Worm (Caenorhabditis elegans) whole organism, young adult: ENCODE results near the gene F46E10.2.

Experiments used
- ccch-3 ChIP-seq: fragments of 200-800 bp; sonication (Bioruptor generic); optimal IDR thresholded peaks from 2 replicates; lab custom pipeline; 2018; ENCODE audit warnings: mild to moderate bottlenecking, missing genetic modification characterization, missing compliant biosample characterization
- madf-8 ChIP-seq: fragments of 200-800 bp; sonication (Bioruptor generic); conservative IDR thresholded peaks from 2 replicates; pipeline ENCODE4 v1.3.6; 2022; ENCODE audit warnings: missing genetic modification reagents, missing genetic modification characterization, missing compliant biosample characterization
- snpc-4 ChIP-seq, 5 experiments: fragments of 150-350 bp in 1 of 5; sonication (generic microtip) in 4 of 5; optimal IDR thresholded peaks; 2 replicates each; lab custom pipeline; 2014 to 2018; ENCODE audit warnings: missing genetic modification characterization in 5 of 5, missing biosample characterization in 3 of 5, antibody characterized with exemption in 2 of 5, mild to moderate bottlenecking in 2 of 5, missing compliant biosample characterization in 2 of 5, missing genotype in 2 of 5, moderate library complexity in 2 of 5, missing genetic modification reagents in 1 of 5

DNA sequence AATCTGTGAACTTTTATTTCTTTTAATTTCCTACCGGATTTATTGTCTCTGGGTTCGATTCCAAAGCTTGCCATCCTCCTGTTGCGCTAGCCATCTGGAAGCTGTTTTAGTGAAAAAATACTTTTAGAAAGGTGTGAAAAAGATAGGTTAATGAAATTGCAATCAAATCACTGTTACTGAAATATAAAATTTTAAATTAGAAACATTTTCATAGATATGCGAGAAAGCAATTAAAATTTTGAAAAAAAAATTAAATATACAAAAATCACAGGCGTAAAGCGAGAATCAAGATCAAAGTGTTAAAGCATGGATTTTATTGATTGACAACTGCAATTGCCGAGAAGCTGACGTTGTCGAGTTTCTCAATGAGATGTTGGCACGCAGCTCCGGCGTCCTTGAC, 10.5 kb upstream of the F46E10.2 start, which contains the start of gene ubh-2:
- no peak for TF ChIP-seq snpc-4 (GFP tag; optimal IDR thresholded peaks at IDR 0.05; lab: Kevin White, UChicago)
- no peak for TF ChIP-seq snpc-4 (tag; optimal IDR thresholded peaks at IDR 0.05; lab: Kevin White, UChicago)
- TF ChIP-seq madf-8 (GFP tag; lab: Robert Waterston, UW) = no peak
- no peak for TF ChIP-seq ccch-3 (GFP tag; lab: Kevin White, UChicago)
